Fruit fly (Drosophila melanogaster) whole organism, embryonic: ENCODE results near the gene CG32271.
A peak's percentile ranks its signal among the peaks of the same experiment; 100 is the strongest.

Experiments used
- Asciz ChIP-seq: fragments of 200-800 bp; sonication (Bioruptor generic); optimal IDR thresholded peaks from 2 replicates; lab custom pipeline; 2017; ENCODE audit warnings: missing biosample characterization, mild to moderate bottlenecking, missing genetic modification characterization, missing genetic modification reagents
- BEAF-32 ChIP-seq: fragments of 200-800 bp; sonication (Bioruptor generic); optimal IDR thresholded peaks from 3 replicates; lab custom pipeline; 2017; ENCODE audit warnings: missing biosample characterization, missing genetic modification characterization, mild to moderate bottlenecking, moderate library complexity, missing genetic modification reagents
- Bdp1 ChIP-seq: fragments of 200-800 bp; sonication (Bioruptor generic); optimal IDR thresholded peaks from 3 replicates; lab custom pipeline; 2016; ENCODE audit warnings: missing biosample characterization, missing genetic modification characterization
- Blimp-1 ChIP-seq: fragments of 200-800 bp; sonication (Bioruptor generic); optimal IDR thresholded peaks from 3 replicates; lab custom pipeline; 2018; ENCODE audit warnings: missing biosample characterization, missing genetic modification characterization, mild to moderate bottlenecking, moderate library complexity, missing genetic modification reagents
- Bteb2 ChIP-seq: fragments of 200-800 bp; sonication (Bioruptor generic); optimal IDR thresholded peaks from 2 replicates; lab custom pipeline; 2016; ENCODE audit warnings: missing biosample characterization, missing genetic modification characterization
- C15 ChIP-seq: fragments of 200-800 bp; sonication (Bioruptor generic); IDR thresholded peaks from 3 replicates; pipeline ENCODE4 v1.3.6; 2022; ENCODE audit warnings: missing biosample characterization, missing genetic modification characterization
- CG10147 ChIP-seq: fragments of 200-800 bp; sonication (Bioruptor generic); optimal IDR thresholded peaks from 2 replicates; lab custom pipeline; 2019; ENCODE audit warnings: missing biosample characterization, mild to moderate bottlenecking, missing genetic modification characterization, moderate library complexity
- CG10543 ChIP-seq: fragments of 200-800 bp; sonication (Bioruptor generic); optimal IDR thresholded peaks from 3 replicates; lab custom pipeline; 2017; ENCODE audit warnings: missing biosample characterization, mild to moderate bottlenecking, missing genetic modification characterization, moderate library complexity
- CG10654 ChIP-seq: fragments of 200-800 bp; sonication (Bioruptor generic); optimal IDR thresholded peaks from 2 replicates; lab custom pipeline; 2016; ENCODE audit warnings: missing biosample characterization, missing genetic modification characterization
- CG11247 ChIP-seq: fragments of 200-800 bp; sonication (Bioruptor generic); IDR thresholded peaks from 2 replicates; pipeline ENCODE4 v1.3.6; 2022; ENCODE audit warnings: missing biosample characterization, missing genetic modification characterization
- CG11456 ChIP-seq: fragments of 200-800 bp; sonication (Bioruptor generic); IDR thresholded peaks from 3 replicates; pipeline ENCODE4 v1.3.6; 2022; ENCODE audit warnings: missing biosample characterization, missing genetic modification characterization
- CG11560 ChIP-seq: fragments of 200-800 bp; sonication (Bioruptor generic); IDR thresholded peaks from 3 replicates; pipeline ENCODE4 v1.3.6; 2022; ENCODE audit warnings: missing biosample characterization, missing genetic modification characterization
- CG14441 ChIP-seq: fragments of 200-800 bp; sonication (Bioruptor generic); IDR thresholded peaks from 2 replicates; pipeline ENCODE4 v1.3.6; 2022; ENCODE audit warnings: missing biosample characterization, missing genetic modification characterization
- CG15073 ChIP-seq: fragments of 200-800 bp; sonication (Bioruptor generic); optimal IDR thresholded peaks from 2 replicates; lab custom pipeline; 2016; ENCODE audit warnings: missing biosample characterization, missing genetic modification characterization
- CG15479 ChIP-seq: fragments of 200-800 bp; sonication (Bioruptor generic); optimal IDR thresholded peaks from 3 replicates; lab custom pipeline; 2019; ENCODE audit warnings: missing biosample characterization, mild to moderate bottlenecking, missing genetic modification characterization, moderate library complexity
- CG16813 ChIP-seq: fragments of 200-800 bp; sonication (Bioruptor generic); IDR thresholded peaks from 3 replicates; pipeline ENCODE4 v1.3.6; 2022; ENCODE audit warnings: missing biosample characterization, missing genetic modification characterization; ENCODE audit not compliant: partially characterized antibody
- CG17328 ChIP-seq: fragments of 200-800 bp; sonication (Bioruptor generic); IDR thresholded peaks from 2 replicates; pipeline ENCODE4 v1.3.6; 2022; ENCODE audit warnings: missing biosample characterization, missing genetic modification characterization
- CG2116 ChIP-seq: fragments of 200-800 bp; sonication (Bioruptor generic); optimal IDR thresholded peaks from 3 replicates; lab custom pipeline; 2018; ENCODE audit warnings: missing biosample characterization, mild to moderate bottlenecking, missing genetic modification characterization
- CG2199 ChIP-seq: fragments of 200-800 bp; sonication (Bioruptor generic); IDR thresholded peaks from 3 replicates; pipeline ENCODE4 v1.3.6; 2022; ENCODE audit warnings: missing biosample characterization, missing genetic modification characterization
- CG3726 ChIP-seq: fragments of 200-800 bp; sonication (Bioruptor generic); IDR thresholded peaks from 3 replicates; pipeline ENCODE4, ENCODE4 v1.3.6; 2022; ENCODE audit warnings: missing biosample characterization, missing genetic modification characterization
- CG4282 ChIP-seq: fragments of 200-800 bp; sonication (Bioruptor generic); optimal IDR thresholded peaks from 2 replicates; lab custom pipeline; 2016; ENCODE audit warnings: missing biosample characterization, missing genetic modification characterization
- CG4328 ChIP-seq: fragments of 200-800 bp; sonication (Bioruptor generic); optimal IDR thresholded peaks from 3 replicates; lab custom pipeline; 2017; ENCODE audit warnings: missing biosample characterization, missing genetic modification reagents, missing genetic modification characterization
- CG6175 ChIP-seq: fragments of 200-800 bp; sonication (Bioruptor generic); IDR thresholded peaks from 3 replicates; pipeline ENCODE4 v1.3.6; 2022; ENCODE audit warnings: missing biosample characterization, missing genetic modification characterization
- CG6654 ChIP-seq: fragments of 200-800 bp; sonication (Bioruptor generic); optimal IDR thresholded peaks from 2 replicates; lab custom pipeline; 2017; ENCODE audit warnings: missing biosample characterization, mild to moderate bottlenecking, missing genetic modification characterization
- CG7745 ChIP-seq: fragments of 200-800 bp; sonication (Bioruptor generic); optimal IDR thresholded peaks from 2 replicates; lab custom pipeline; 2018; ENCODE audit warnings: missing biosample characterization, mild to moderate bottlenecking, missing genetic modification characterization, moderate library complexity
- CG9215 ChIP-seq: fragments of 200-800 bp; sonication (Bioruptor generic); IDR thresholded peaks from 2 replicates; pipeline ENCODE4 v1.3.6; 2022; ENCODE audit warnings: missing biosample characterization, missing genetic modification characterization
- CG9876 ChIP-seq: fragments of 200-800 bp; sonication (Bioruptor generic); optimal IDR thresholded peaks from 2 replicates; lab custom pipeline; 2016; ENCODE audit warnings: missing biosample characterization, missing genetic modification characterization
- Deaf1 ChIP-seq: fragments of 200-800 bp; optimal IDR thresholded peaks from 3 replicates; lab custom pipeline; 2019; ENCODE audit warnings: missing biosample characterization, mild to moderate bottlenecking, missing genetic modification characterization, moderate library complexity
- H2.0 ChIP-seq: fragments of 200-800 bp; sonication (Bioruptor generic); IDR thresholded peaks from 2 replicates; pipeline ENCODE4 v1.3.6; 2022; ENCODE audit warnings: missing biosample characterization, missing genetic modification characterization
- HmgD ChIP-seq: fragments of 200-800 bp; sonication (Bioruptor generic); optimal IDR thresholded peaks from 3 replicates; lab custom pipeline; 2016; ENCODE audit warnings: missing biosample characterization, missing genetic modification characterization
- Hr39 ChIP-seq: fragments of >200 bp; optimal IDR thresholded peaks from 2 replicates; lab custom pipeline; 2017
- Mrtf ChIP-seq: fragments of 200-800 bp; sonication (Bioruptor generic); IDR thresholded peaks from 3 replicates; pipeline ENCODE4 v1.3.6; 2022; ENCODE audit warnings: missing biosample characterization, missing genetic modification characterization
- Nf-YB ChIP-seq: fragments of 200-800 bp; sonication (Bioruptor generic); optimal IDR thresholded peaks from 3 replicates; lab custom pipeline; 2019; ENCODE audit warnings: missing biosample characterization, mild to moderate bottlenecking, missing genetic modification characterization, moderate library complexity
- Oaz ChIP-seq: fragments of 200-800 bp; sonication (Bioruptor generic); IDR thresholded peaks from 2 replicates; pipeline ENCODE4 v1.3.6; 2022; ENCODE audit warnings: missing biosample characterization, missing genetic modification characterization
- Opbp ChIP-seq: fragments of 200-800 bp; sonication (Bioruptor generic); IDR thresholded peaks from 3 replicates; pipeline ENCODE4 v1.3.6; 2022; ENCODE audit warnings: missing biosample characterization, missing genetic modification characterization; ENCODE audit not compliant: partially characterized antibody
- Poxn ChIP-seq: fragments of 200-800 bp; sonication (Bioruptor generic); IDR thresholded peaks from 2 replicates; pipeline ENCODE4 v1.3.6; 2022; ENCODE audit warnings: missing biosample characterization, missing genetic modification characterization
- Sry-β ChIP-seq: fragments of 200-800 bp; sonication (Bioruptor generic); optimal IDR thresholded peaks from 2 replicates; lab custom pipeline; 2018; ENCODE audit warnings: missing biosample characterization, mild to moderate bottlenecking, missing genetic modification characterization, moderate library complexity
- Ssrp ChIP-seq: fragments of 200-800 bp; sonication (Bioruptor generic); optimal IDR thresholded peaks from 2 replicates; lab custom pipeline; 2018; ENCODE audit warnings: missing biosample characterization, mild to moderate bottlenecking, missing genetic modification characterization, moderate library complexity
- TFAM ChIP-seq: fragments of 200-800 bp; sonication (Bioruptor generic); optimal IDR thresholded peaks from 2 replicates; lab custom pipeline; 2017; ENCODE audit warnings: missing biosample characterization, missing genetic modification characterization, inconsistent platforms
- amos ChIP-seq: fragments of 200-800 bp; sonication (Bioruptor generic); IDR thresholded peaks from 2 replicates; pipeline ENCODE4 v1.3.6; 2022; ENCODE audit warnings: missing biosample characterization, missing genetic modification characterization; ENCODE audit not compliant: partially characterized antibody
- az2 ChIP-seq: fragments of 200-800 bp; sonication (Bioruptor generic); optimal IDR thresholded peaks from 3 replicates; lab custom pipeline; 2016; ENCODE audit warnings: missing biosample characterization, missing genetic modification characterization
- bigmax ChIP-seq: fragments of 200-800 bp; sonication (Bioruptor generic); optimal IDR thresholded peaks from 2 replicates; lab custom pipeline; 2018; ENCODE audit warnings: missing biosample characterization, mild to moderate bottlenecking, missing genetic modification characterization
- chif ChIP-seq, 2 experiments: fragments of 200-800 bp; sonication (Bioruptor generic); optimal IDR thresholded peaks; 3 replicates each; lab custom pipeline; 2016; ENCODE audit warnings: missing biosample characterization in 2 of 2, missing genetic modification characterization in 2 of 2
- emc ChIP-seq: fragments of 200-800 bp; sonication (Bioruptor generic); optimal IDR thresholded peaks from 2 replicates; lab custom pipeline; 2016; ENCODE audit warnings: missing biosample characterization, missing genetic modification characterization
- kay ChIP-seq: fragments of 200-800 bp; sonication (Bioruptor generic); optimal IDR thresholded peaks from 2 replicates; lab custom pipeline; 2016; ENCODE audit warnings: missing biosample characterization, missing genetic modification characterization
- lilli ChIP-seq: fragments of 200-800 bp; sonication (Bioruptor generic); optimal IDR thresholded peaks from 3 replicates; lab custom pipeline; 2016; ENCODE audit warnings: missing biosample characterization, missing genetic modification characterization
- mld ChIP-seq: fragments of 200-800 bp; sonication (Bioruptor generic); IDR thresholded peaks from 3 replicates; pipeline ENCODE4 v1.3.6; 2022; ENCODE audit warnings: missing biosample characterization, missing genetic modification characterization; ENCODE audit not compliant: partially characterized antibody
- oc ChIP-seq: fragments of 200-800 bp; sonication (Bioruptor generic); optimal IDR thresholded peaks from 2 replicates; lab custom pipeline; 2018; ENCODE audit warnings: missing biosample characterization, mild to moderate bottlenecking, missing genetic modification characterization, moderate library complexity
- salm ChIP-seq: fragments of 200-800 bp; sonication (Bioruptor generic); optimal IDR thresholded peaks from 2 replicates; lab custom pipeline; 2018; ENCODE audit warnings: missing biosample characterization, mild to moderate bottlenecking, missing genetic modification characterization
- seq ChIP-seq: fragments of 200-800 bp; sonication (Bioruptor generic); IDR thresholded peaks from 2 replicates; pipeline ENCODE4 v1.3.6; 2022; ENCODE audit warnings: missing biosample characterization, missing genetic modification characterization
- tin ChIP-seq: fragments of 200-800 bp; sonication (Bioruptor generic); optimal IDR thresholded peaks from 3 replicates; lab custom pipeline; 2016; ENCODE audit warnings: missing biosample characterization, missing genetic modification characterization

CG32271 gene

DNA sequence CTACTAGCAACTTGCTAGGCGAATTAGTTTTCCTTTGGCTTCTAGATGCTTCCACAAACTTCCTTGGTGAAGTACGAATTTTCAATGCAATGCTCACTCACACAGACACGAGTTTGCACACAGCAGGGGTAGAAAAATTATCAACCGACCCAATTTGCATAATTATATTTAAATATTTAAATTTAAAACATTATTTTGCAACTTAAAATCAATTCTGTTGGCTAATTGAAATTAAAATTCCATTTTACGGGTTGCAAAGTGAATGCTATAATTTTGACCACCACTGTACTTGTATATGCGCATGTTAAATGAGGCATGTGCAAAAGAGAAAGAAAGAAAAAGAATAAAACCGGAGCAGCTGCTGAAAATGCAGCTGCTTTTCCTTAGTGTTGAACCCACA, 8.9 kb downstream of the CG32271 start (continued):
- TF ChIP-seq salm, result peak; percentile 90
- TF ChIP-seq Deaf1, result peak; percentile 74
- TF ChIP-seq CG7745 (tag; lab: Kevin White, UChicago), result peak; percentile 56
- TF ChIP-seq CG11560, result peak; percentile 68; the same call in 2 of the 3 replicates
- peak; percentile 89 for TF ChIP-seq tin (GFP tag; lab: Kevin White, UChicago)
- TF ChIP-seq CG17328, result peak; percentile 96
- no peak for TF ChIP-seq mld
- peak; percentile 81 for TF ChIP-seq lilli (GFP tag; lab: Kevin White, UChicago)
- TF ChIP-seq kay, result peak; percentile 80
- TF ChIP-seq CG10147, result peak; percentile 93
- peak; percentile 91 for TF ChIP-seq Ssrp (tag; lab: Kevin White, UChicago)
- TF ChIP-seq CG9876 (GFP tag; lab: Kevin White, UChicago), result no peak
- peak; percentile 47 for TF ChIP-seq CG4328 (GFP tag; lab: Kevin White, UChicago)
- TF ChIP-seq Hr39 (lab: Kevin White, UChicago), result no peak
- TF ChIP-seq amos (GFP tag; lab: Robert Waterston, UW), result no peak
- peak; percentile 79; the same call in 2 of the 3 replicates for TF ChIP-seq C15 (GFP tag; lab: Robert Waterston, UW)
- TF ChIP-seq bigmax, result peak; percentile 53
- TF ChIP-seq CG4282 (GFP tag; lab: Kevin White, UChicago), result no peak
- peak; percentile 92 for TF ChIP-seq CG11247 (GFP tag; lab: Robert Waterston, UW)
- TF ChIP-seq H2.0 (GFP tag; lab: Robert Waterston, UW), result peak; percentile 90
- peak; percentile 90; the same call in 2 of the 3 replicates for TF ChIP-seq CG3726 (GFP tag; lab: Robert Waterston, UW)
- TF ChIP-seq CG9215 (GFP tag; lab: Robert Waterston, UW), result peak; percentile 78
- TF ChIP-seq az2, result peak; percentile 91
- TF ChIP-seq CG11456 (GFP tag; lab: Robert Waterston, UW), result peak; percentile 91
- peak; percentile 66 for TF ChIP-seq CG2116
- TF ChIP-seq TFAM, result peak; percentile 75
- TF ChIP-seq Bdp1 (GFP tag; lab: Kevin White, UChicago), result peak; percentile 75
- peak; percentile 94 for TF ChIP-seq CG14441 (GFP tag; lab: Robert Waterston, UW)
- TF ChIP-seq CG6654 (GFP tag; lab: Kevin White, UChicago), result peak; percentile 75
- TF ChIP-seq Oaz (GFP tag; lab: Robert Waterston, UW), result peak; percentile 86
- peak; percentile 82 for TF ChIP-seq CG6175
- no peak for TF ChIP-seq BEAF-32
- TF ChIP-seq oc (tag; lab: Kevin White, UChicago), result peak; percentile 95
- TF ChIP-seq Sry-β (GFP tag; lab: Kevin White, UChicago), result peak; percentile 58
- peak; percentile 54; the same call in 1 of the 2 replicates for TF ChIP-seq Poxn (GFP tag; lab: Robert Waterston, UW)
- peak; percentile 59 for TF ChIP-seq CG10543 (GFP tag; lab: Kevin White, UChicago)
- TF ChIP-seq CG15479 (GFP tag; lab: Kevin White, UChicago), result peak; percentile 43
- TF ChIP-seq HmgD, result no peak
- peak; percentile 76 for TF ChIP-seq CG15073 (GFP tag; lab: Kevin White, UChicago)
- TF ChIP-seq Blimp-1 (GFP tag; lab: Kevin White, UChicago), result peak; percentile 90
- no peak for TF ChIP-seq emc (GFP tag; lab: Kevin White, UChicago)
- peak; percentile 47 to 57 for TF ChIP-seq chif (GFP tag; optimal IDR thresholded peaks at IDR 0.05; lab: Kevin White, UChicago)
- peak; percentile 87 for TF ChIP-seq CG10654 (GFP tag; lab: Kevin White, UChicago)
- peak; percentile 95 for TF ChIP-seq seq
- no peak for TF ChIP-seq Opbp
- peak; percentile 86 for TF ChIP-seq Mrtf (GFP tag; lab: Robert Waterston, UW)
- peak; percentile 82 for TF ChIP-seq Nf-YB (GFP tag; lab: Kevin White, UChicago)
- TF ChIP-seq Asciz (GFP tag; lab: Kevin White, UChicago), result peak; percentile 94
- no peak for TF ChIP-seq CG16813
- TF ChIP-seq CG2199 (GFP tag; lab: Robert Waterston, UW), result peak; percentile 94
- peak; percentile 52 for TF ChIP-seq Bteb2 (GFP tag; lab: Kevin White, UChicago)
